Worm (Caenorhabditis elegans): ENCODE results near the gene K12H6.2.

Gene K12H6.2

DNA sequence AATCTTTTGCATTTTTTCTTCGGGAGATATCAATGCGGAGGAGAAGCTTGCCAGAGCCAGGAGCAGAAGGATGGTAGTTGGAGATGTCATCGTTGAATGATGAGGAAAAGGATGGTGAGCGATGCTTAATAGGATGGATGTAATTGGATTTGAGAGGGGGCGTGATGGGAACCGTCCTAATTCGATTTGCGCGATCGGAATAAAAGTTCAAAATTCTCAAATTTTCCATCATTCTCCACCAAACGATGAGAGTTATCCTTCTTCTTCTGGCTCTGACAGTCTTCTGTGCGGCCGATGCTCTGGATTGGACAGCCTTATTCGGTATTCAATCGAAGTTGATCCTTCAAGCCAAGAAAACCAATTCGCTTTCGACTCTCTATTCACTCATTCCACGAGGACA lies 8.8 kb upstream of the K12H6.2 start, which contains the start of the genes K12H6.4 and K12H6.9:
K12H6.4 (minus strand) TSS at position 101 of the 400 bp plus-strand sequence.
K12H6.9 (plus strand) TSS at position 236 of the 400 bp plus-strand sequence.
- TF ChIP-seq lin-13 (GFP tag; optimal IDR thresholded peaks at IDR 0.05) (no peak), aly-2 (tag; optimal IDR thresholded peaks at IDR 0.05) (no peak)

ce11 chrII:2822435-2822920 lies 7.1 kb upstream of the K12H6.2 start, which contains the start of the genes fut-4 and K12H6.10:
TSS of gene fut-4 (minus strand) at chrII:2822535.
TSS of gene K12H6.10 (plus strand) at chrII:2822870.
- TF ChIP-seq skn-1 (tag; optimal IDR thresholded peaks at IDR 0.05) = no peak
- TF ChIP-seq ama-1 (optimal IDR thresholded peaks at IDR 0.05) = no peak
- no peak for TF ChIP-seq lsy-2 (tag; optimal IDR thresholded peaks at IDR 0.05)
- TF ChIP-seq nhr-10 (tag; optimal IDR thresholded peaks at IDR 0.05) = no peak
- TF ChIP-seq lin-39 (tag; optimal IDR thresholded peaks at IDR 0.05) = no peak
- no peak for TF ChIP-seq ceh-16 (tag; optimal IDR thresholded peaks at IDR 0.05)
- TF ChIP-seq ztf-4 (tag; optimal IDR thresholded peaks at IDR 0.05) = no peak
- TF ChIP-seq snpc-4 (tag; optimal IDR thresholded peaks at IDR 0.05) = no peak
- no peak for TF ChIP-seq unc-39 (tag; optimal IDR thresholded peaks at IDR 0.05)
- TF ChIP-seq nhr-129 (tag; optimal IDR thresholded peaks at IDR 0.05) = no peak
- no peak for TF ChIP-seq zag-1 (tag; optimal IDR thresholded peaks at IDR 0.05)
- no peak for TF ChIP-seq R02D3.7 (tag; optimal IDR thresholded peaks at IDR 0.05)
- TF ChIP-seq F13H6.1 (tag; optimal IDR thresholded peaks at IDR 0.05) = no peak
- no peak for TF ChIP-seq Y55F3AM.14 (GFP tag; optimal IDR thresholded peaks at IDR 0.05)
- no peak for TF ChIP-seq blmp-1 (tag; optimal IDR thresholded peaks at IDR 0.05; ENCODE audit: insufficient read depth)
- TF ChIP-seq ceh-82 (tag; optimal IDR thresholded peaks at IDR 0.05) = no peak
- TF ChIP-seq nhr-12 (tag; optimal IDR thresholded peaks at IDR 0.05) = no peak

- TF ChIP-seq nhr-12 (tag; optimal IDR thresholded peaks at IDR 0.05) (no peak), elt-3 (tag; optimal IDR thresholded peaks at IDR 0.05) (no peak), ceh-16 (tag; optimal IDR thresholded peaks at IDR 0.05) (no peak), egl-27 (tag; optimal IDR thresholded peaks at IDR 0.05) (no peak), ZK546.5 (tag; optimal IDR thresholded peaks at IDR 0.05) (no peak), nhr-77 (tag; optimal IDR thresholded peaks at IDR 0.05) (no peak), Y55F3AM.14 (GFP tag; optimal IDR thresholded peaks at IDR 0.05) (no peak), mdl-1 (tag; optimal IDR thresholded peaks at IDR 0.05) (no peak), lsy-2 (tag; optimal IDR thresholded peaks at IDR 0.05) (no peak), elt-1 (tag; optimal IDR thresholded peaks at IDR 0.05) (no peak)
Observed at ce11 chrII:2816676-2817075, 1.3 kb upstream of the K12H6.2 start, which contains the start of gene set-13. TSS of gene set-13 (plus strand) at chrII:2816976.

ce11 chrII:2815017-2815416 lies 327 bp downstream of the K12H6.2 start:
- TF ChIP-seq sma-9 (GFP tag; optimal IDR thresholded peaks at IDR 0.05) = no peak
- no peak for TF ChIP-seq sma-9 (tag; optimal IDR thresholded peaks at IDR 0.05)
- no peak for TF ChIP-seq sem-4 (tag; optimal IDR thresholded peaks at IDR 0.05)
- TF ChIP-seq lin-11 (tag; optimal IDR thresholded peaks at IDR 0.05) = no peak
- TF ChIP-seq crh-2 (tag; optimal IDR thresholded peaks at IDR 0.05) = no peak
- TF ChIP-seq peb-1 (tag; optimal IDR thresholded peaks at IDR 0.05) = no peak
- TF ChIP-seq zag-1 (tag; optimal IDR thresholded peaks at IDR 0.05) = no peak
- no peak for TF ChIP-seq ama-1 (optimal IDR thresholded peaks at IDR 0.05)
- TF ChIP-seq elt-3 (tag; optimal IDR thresholded peaks at IDR 0.05) = no peak
- no peak for TF ChIP-seq nhr-12 (tag; optimal IDR thresholded peaks at IDR 0.05)
- no peak for TF ChIP-seq ztf-11 (tag; optimal IDR thresholded peaks at IDR 0.05)
- TF ChIP-seq aly-2 (tag; optimal IDR thresholded peaks at IDR 0.05) = no peak
- TF ChIP-seq sma-3 (GFP tag; optimal IDR thresholded peaks at IDR 0.05) = no peak
- no peak for TF ChIP-seq nhr-25 (tag; optimal IDR thresholded peaks at IDR 0.05)
- TF ChIP-seq nhr-129 (tag; optimal IDR thresholded peaks at IDR 0.05) = no peak
- no peak for TF ChIP-seq ceh-16 (tag; optimal IDR thresholded peaks at IDR 0.05)

DNA sequence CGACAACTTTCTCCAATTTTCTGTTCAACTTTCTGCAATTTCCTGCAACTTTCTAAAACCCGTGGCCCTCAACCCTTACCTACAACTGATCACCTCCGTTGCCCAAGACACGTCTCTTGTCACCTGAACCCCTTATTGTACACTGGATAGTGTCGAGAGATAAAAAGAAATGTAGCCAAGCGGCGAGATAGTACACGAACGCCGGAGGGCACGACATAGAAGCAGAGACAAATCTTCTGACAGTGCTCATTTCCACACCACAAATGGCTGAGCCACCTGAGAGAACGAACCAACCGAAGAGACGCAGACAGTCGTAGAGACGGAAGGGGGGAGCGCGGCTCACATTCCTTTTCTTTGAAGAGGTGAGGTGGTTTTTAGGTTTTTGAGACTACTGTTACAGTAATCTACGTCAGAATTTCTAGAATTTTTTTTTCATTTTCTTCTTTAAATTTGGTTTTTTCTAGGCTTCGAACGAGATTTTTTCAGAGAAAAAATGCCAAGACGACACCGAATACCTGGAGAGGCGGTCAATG lies 7.6 kb downstream of the K12H6.2 start, which contains the start of gene K12H6.12:
K12H6.12 (plus strand) TSS at position 483 of the 533 bp plus-strand sequence.
- TF ChIP-seq elt-3 (tag; optimal IDR thresholded peaks at IDR 0.05) (no peak), F13H6.1 (tag; optimal IDR thresholded peaks at IDR 0.05) (peak; percentile 0)

Data from whole organism, L2 larva.